Worm (Caenorhabditis elegans) whole organism, late embryonic: ENCODE results near the gene srd-38.

Experiments
- ama-1 ChIP-seq: fragments of 150-350 bp; optimal IDR thresholded peaks from 2 replicates; lab custom pipeline; 2014
- ceh-22 ChIP-seq: sonication (generic microtip); optimal IDR thresholded peaks from 2 replicates; lab custom pipeline; 2017; ENCODE audit warnings: missing biosample characterization, missing genetic modification characterization
- fkh-10 ChIP-seq: fragments of 150-350 bp; optimal IDR thresholded peaks from 2 replicates; lab custom pipeline; 2014; ENCODE audit warnings: missing biosample characterization, missing genetic modification reagents, missing genetic modification characterization
- gmeb-2 ChIP-seq: sonication (generic microtip); optimal IDR thresholded peaks from 2 replicates; lab custom pipeline; 2016; ENCODE audit warnings: missing genetic modification characterization, inconsistent platforms, missing compliant biosample characterization
- madf-2 ChIP-seq: sonication (generic microtip); optimal IDR thresholded peaks from 2 replicates; lab custom pipeline; 2017; ENCODE audit warnings: missing genetic modification characterization, missing compliant biosample characterization
- nfya-1 ChIP-seq: sonication (generic microtip); optimal IDR thresholded peaks from 2 replicates; lab custom pipeline; 2017; ENCODE audit warnings: missing genetic modification characterization, mild to moderate bottlenecking, missing compliant biosample characterization, antibody characterized with exemption, moderate library complexity
- nhr-232 ChIP-seq: sonication (generic microtip); optimal IDR thresholded peaks from 2 replicates; lab custom pipeline; 2016; ENCODE audit warnings: missing genetic modification characterization, missing compliant biosample characterization
- pha-2 ChIP-seq: sonication (generic microtip); optimal IDR thresholded peaks from 2 replicates; lab custom pipeline; 2017; ENCODE audit warnings: mild to moderate bottlenecking, missing genetic modification characterization, missing compliant biosample characterization
- pha-4 ChIP-seq: fragments of 150-350 bp; optimal IDR thresholded peaks from 2 replicates; lab custom pipeline; 2018; ENCODE audit warnings: missing biosample characterization, missing genetic modification reagents, missing genetic modification characterization
- pqm-1 ChIP-seq: sonication (generic microtip); optimal IDR thresholded peaks from 2 replicates; lab custom pipeline; 2016; ENCODE audit warnings: missing genetic modification characterization, missing compliant biosample characterization

DNA sequence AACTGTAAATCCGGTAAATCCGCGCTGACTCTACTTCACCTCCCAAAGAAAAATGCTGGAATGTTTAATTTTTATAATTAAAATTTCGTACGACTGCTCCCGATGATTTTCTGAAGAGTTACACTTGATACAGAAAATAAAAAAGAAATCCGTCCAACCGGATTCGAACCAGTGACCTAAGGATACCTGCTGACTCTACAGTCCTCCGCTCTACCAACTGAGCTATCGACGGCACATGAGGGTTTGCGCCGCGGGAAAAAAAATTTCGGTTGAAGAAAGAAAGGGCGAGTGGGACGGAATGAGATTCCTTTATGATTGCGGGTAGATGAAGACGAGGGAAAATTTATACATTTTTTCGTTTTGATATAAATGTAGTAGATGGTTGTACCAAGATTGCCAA, 7.0 kb upstream of the srd-38 start:
- TF ChIP-seq ama-1 (lab: Kevin White, UChicago) (no peak), pha-4 (no peak), fkh-10 (GFP tag; lab: Kevin White, UChicago) (no peak), nfya-1 (no peak), ceh-22 (tag; lab: Kevin White, UChicago) (no peak), nhr-232 (no peak), pqm-1 (tag; lab: Kevin White, UChicago) (no peak), madf-2 (no peak), pha-2 (tag; lab: Kevin White, UChicago) (no peak), gmeb-2 (tag; lab: Kevin White, UChicago) (no peak)
